Worm (Caenorhabditis elegans) whole organism, late embryonic: ENCODE measurements around the gene cki-1.

Experiments used
- ahr-1 ChIP-seq: sonication (generic microtip); optimal IDR thresholded peaks from 2 replicates; lab custom pipeline; 2016; ENCODE audit warnings: missing genetic modification characterization, missing compliant biosample characterization
- ama-1 ChIP-seq: fragments of 150-350 bp; optimal IDR thresholded peaks from 2 replicates; lab custom pipeline; 2014
- ceh-34 ChIP-seq: sonication (generic microtip); optimal IDR thresholded peaks from 2 replicates; lab custom pipeline; 2016; ENCODE audit warnings: mild to moderate bottlenecking, missing genetic modification characterization, missing compliant biosample characterization
- ceh-6 ChIP-seq: fragments of 200-800 bp; sonication (Bioruptor generic); optimal IDR thresholded peaks from 2 replicates; lab custom pipeline; 2018; ENCODE audit warnings: mild to moderate bottlenecking, missing genetic modification characterization, missing compliant biosample characterization
- ceh-9 ChIP-seq: sonication (generic microtip); optimal IDR thresholded peaks from 2 replicates; lab custom pipeline; 2016; ENCODE audit warnings: mild to moderate bottlenecking, missing genetic modification characterization, inconsistent platforms, missing compliant biosample characterization
- dve-1 ChIP-seq: sonication (generic microtip); optimal IDR thresholded peaks from 2 replicates; lab custom pipeline; 2017; ENCODE audit warnings: antibody characterized with exemption, mild to moderate bottlenecking, missing genetic modification characterization, missing compliant biosample characterization
- fkh-10 ChIP-seq: fragments of 150-350 bp; optimal IDR thresholded peaks from 2 replicates; lab custom pipeline; 2014; ENCODE audit warnings: missing biosample characterization, missing genetic modification reagents, missing genetic modification characterization
- hlh-13 ChIP-seq: fragments of 200-800 bp; sonication (Bioruptor generic); optimal IDR thresholded peaks from 2 replicates; lab custom pipeline; 2018; ENCODE audit warnings: mild to moderate bottlenecking, missing genetic modification characterization, missing compliant biosample characterization
- hlh-15 ChIP-seq: sonication (generic microtip); optimal IDR thresholded peaks from 2 replicates; lab custom pipeline; 2016; ENCODE audit warnings: missing genetic modification characterization, missing compliant biosample characterization
- nhr-11 ChIP-seq: fragments of 150-350 bp; optimal IDR thresholded peaks from 2 replicates; lab custom pipeline; 2014; ENCODE audit warnings: missing biosample characterization, missing genetic modification characterization
- nhr-232 ChIP-seq: sonication (generic microtip); optimal IDR thresholded peaks from 2 replicates; lab custom pipeline; 2016; ENCODE audit warnings: missing genetic modification characterization, missing compliant biosample characterization
- pag-3 ChIP-seq: sonication (generic microtip); optimal IDR thresholded peaks from 2 replicates; lab custom pipeline; 2016; ENCODE audit warnings: missing compliant biosample characterization, missing genetic modification characterization, borderline replicate concordance
- pqm-1 ChIP-seq: sonication (generic microtip); optimal IDR thresholded peaks from 2 replicates; lab custom pipeline; 2016; ENCODE audit warnings: missing genetic modification characterization, missing compliant biosample characterization
- rnt-1 ChIP-seq: sonication (generic microtip); optimal IDR thresholded peaks from 2 replicates; lab custom pipeline; 2016; ENCODE audit warnings: missing genetic modification characterization, missing compliant biosample characterization

- TF ChIP-seq dve-1 (tag; lab: Kevin White, UChicago) (no peak), pag-3 (tag; lab: Kevin White, UChicago) (no peak), pqm-1 (tag; lab: Kevin White, UChicago) (no peak), ceh-6 (no peak), ama-1 (lab: Kevin White, UChicago) (no peak), ceh-9 (no peak), nhr-232 (tag; lab: Kevin White, UChicago) (no peak), rnt-1 (tag; lab: Kevin White, UChicago) (no peak), fkh-10 (GFP tag; lab: Kevin White, UChicago) (no peak), hlh-15 (tag; lab: Kevin White, UChicago) (no peak), ceh-34 (tag; lab: Kevin White, UChicago) (no peak), nhr-11 (tag; lab: Kevin White, UChicago) (no peak), hlh-13 (GFP tag; lab: Kevin White, UChicago) (no peak), ahr-1 (tag; lab: Kevin White, UChicago) (no peak)
Observed at ce11 chrII:7770253-7770652, 40.8 kb upstream of the cki-1 start.
